Fruit fly (Drosophila melanogaster) whole organism, embryonic: Measurements from ENCODE around the gene CG31265.
A peak's percentile ranks its signal among the peaks of the same experiment; 100 is the strongest.

Experiments
- CG1024 ChIP-seq: fragments of 200-800 bp; sonication (Bioruptor generic); IDR thresholded peaks from 2 replicates; pipeline ENCODE4 v1.3.6; 2022; ENCODE audit warnings: missing biosample characterization, missing genetic modification characterization
- CG11247 ChIP-seq: fragments of 200-800 bp; sonication (Bioruptor generic); IDR thresholded peaks from 2 replicates; pipeline ENCODE4 v1.3.6; 2022; ENCODE audit warnings: missing biosample characterization, missing genetic modification characterization
- CG12391 ChIP-seq: fragments of 200-800 bp; sonication (Bioruptor generic); optimal IDR thresholded peaks from 3 replicates; lab custom pipeline; 2018; ENCODE audit warnings: missing biosample characterization, mild to moderate bottlenecking, missing genetic modification characterization, moderate library complexity
- CG14710 ChIP-seq: fragments of 200-800 bp; sonication (Bioruptor generic); optimal IDR thresholded peaks from 3 replicates; lab custom pipeline; 2019; ENCODE audit warnings: missing biosample characterization, mild to moderate bottlenecking, missing genetic modification characterization, moderate library complexity
- CG15479 ChIP-seq: fragments of 200-800 bp; sonication (Bioruptor generic); optimal IDR thresholded peaks from 3 replicates; lab custom pipeline; 2019; ENCODE audit warnings: missing biosample characterization, mild to moderate bottlenecking, missing genetic modification characterization, moderate library complexity
- CG15601 ChIP-seq: fragments of 200-800 bp; sonication (Bioruptor generic); optimal IDR thresholded peaks from 3 replicates; lab custom pipeline; 2019; ENCODE audit warnings: missing biosample characterization, mild to moderate bottlenecking, missing genetic modification characterization, moderate library complexity
- CG17328 ChIP-seq: fragments of 200-800 bp; sonication (Bioruptor generic); IDR thresholded peaks from 2 replicates; pipeline ENCODE4 v1.3.6; 2022; ENCODE audit warnings: missing biosample characterization, missing genetic modification characterization
- CG1832 ChIP-seq: fragments of 200-800 bp; sonication (Bioruptor generic); optimal IDR thresholded peaks from 2 replicates; lab custom pipeline; 2017; ENCODE audit warnings: missing biosample characterization, mild to moderate bottlenecking, missing genetic modification characterization, inconsistent platforms
- CG33557 ChIP-seq: fragments of 200-800 bp; sonication (Bioruptor generic); optimal IDR thresholded peaks from 2 replicates; lab custom pipeline; 2019; ENCODE audit warnings: missing biosample characterization, mild to moderate bottlenecking, missing genetic modification characterization, moderate library complexity
- CG43689 ChIP-seq: fragments of 200-800 bp; sonication (Bioruptor generic); IDR thresholded peaks from 2 replicates; pipeline ENCODE4 v1.3.6; 2022; ENCODE audit warnings: missing biosample characterization, missing genetic modification characterization
- CG4424 ChIP-seq: fragments of 200-800 bp; sonication (Bioruptor generic); optimal IDR thresholded peaks from 3 replicates; lab custom pipeline; 2016; ENCODE audit warnings: missing biosample characterization, missing genetic modification characterization
- CG4707 ChIP-seq: fragments of 200-800 bp; sonication (Bioruptor generic); optimal IDR thresholded peaks from 2 replicates; lab custom pipeline; 2018; ENCODE audit warnings: missing biosample characterization, mild to moderate bottlenecking, missing genetic modification characterization, moderate library complexity
- CG4854 ChIP-seq: fragments of 200-800 bp; sonication (Bioruptor generic); optimal IDR thresholded peaks from 2 replicates; lab custom pipeline; 2016; ENCODE audit warnings: missing biosample characterization, missing genetic modification characterization, inconsistent platforms
- CG6654 ChIP-seq: fragments of 200-800 bp; sonication (Bioruptor generic); optimal IDR thresholded peaks from 2 replicates; lab custom pipeline; 2017; ENCODE audit warnings: missing biosample characterization, mild to moderate bottlenecking, missing genetic modification characterization
- CG7839 ChIP-seq: fragments of 200-800 bp; sonication (Bioruptor generic); optimal IDR thresholded peaks from 3 replicates; lab custom pipeline; 2018; ENCODE audit warnings: missing biosample characterization, mild to moderate bottlenecking, missing genetic modification characterization, moderate library complexity
- CG7987 ChIP-seq: fragments of 200-800 bp; sonication (Bioruptor generic); optimal IDR thresholded peaks from 2 replicates; lab custom pipeline; 2018; ENCODE audit warnings: missing biosample characterization, mild to moderate bottlenecking, missing genetic modification characterization, moderate library complexity
- CG8388 ChIP-seq: fragments of 200-800 bp; sonication (Bioruptor generic); optimal IDR thresholded peaks from 2 replicates; lab custom pipeline; 2019; ENCODE audit warnings: missing biosample characterization, mild to moderate bottlenecking, missing genetic modification characterization, moderate library complexity
- CG8478 ChIP-seq: fragments of >200 bp; optimal IDR thresholded peaks from 2 replicates; lab custom pipeline; 2018
- D ChIP-seq, 2 experiments: fragments of 200-800 bp in 1 of 2; fragments of >200 bp in 1 of 2; sonication (Bioruptor generic) in 1 of 2; optimal IDR thresholded peaks; 2 replicates in 1 of 2; 3 replicates in 1 of 2; lab custom pipeline; 2017; ENCODE audit warnings: mild to moderate bottlenecking in 1 of 2, missing biosample characterization in 1 of 2, missing genetic modification characterization in 1 of 2, missing genetic modification reagents in 1 of 2
- D19A ChIP-seq: fragments of 200-800 bp; optimal IDR thresholded peaks from 3 replicates; lab custom pipeline; 2019; ENCODE audit warnings: missing biosample characterization, mild to moderate bottlenecking, missing genetic modification characterization, moderate library complexity
- Drgx ChIP-seq: fragments of 200-800 bp; sonication (Bioruptor generic); IDR thresholded peaks from 2 replicates; pipeline ENCODE4 v1.3.6; 2022; ENCODE audit warnings: missing biosample characterization, missing genetic modification characterization
- Ets65A ChIP-seq: fragments of 200-800 bp; sonication (Bioruptor generic); peaks from one replicate; lab custom pipeline; 2016; ENCODE audit warnings: missing biosample characterization, missing genetic modification characterization
- GATAe ChIP-seq: fragments of 200-800 bp; sonication (Bioruptor generic); conservative IDR thresholded peaks from 2 replicates; pipeline ENCODE4 v1.3.6; 2022; ENCODE audit warnings: missing biosample characterization, missing genetic modification characterization
- Gsc ChIP-seq: fragments of 200-800 bp; sonication (Bioruptor generic); IDR thresholded peaks from 2 replicates; pipeline ENCODE4 v1.3.6; 2022; ENCODE audit warnings: missing biosample characterization, missing genetic modification characterization
- HmgZ ChIP-seq: fragments of 200-800 bp; sonication (Bioruptor generic); optimal IDR thresholded peaks from 2 replicates; lab custom pipeline; 2018; ENCODE audit warnings: missing biosample characterization, mild to moderate bottlenecking, missing genetic modification characterization
- Hsf ChIP-seq: fragments of 200-800 bp; sonication (Bioruptor generic); optimal IDR thresholded peaks from 3 replicates; lab custom pipeline; 2016; ENCODE audit warnings: missing biosample characterization, missing genetic modification characterization
- Med ChIP-seq: fragments of 200-800 bp; sonication (Bioruptor generic); peaks from one replicate; lab custom pipeline; 2016; ENCODE audit warnings: missing biosample characterization, missing genetic modification characterization, mild to moderate bottlenecking, inconsistent platforms, moderate library complexity
- Nf-YC ChIP-seq: fragments of 200-800 bp; optimal IDR thresholded peaks from 3 replicates; lab custom pipeline; 2019; ENCODE audit warnings: missing biosample characterization, mild to moderate bottlenecking, missing genetic modification characterization, moderate library complexity
- Oli ChIP-seq: fragments of 200-800 bp; sonication (Bioruptor generic); optimal IDR thresholded peaks from 2 replicates; lab custom pipeline; 2018; ENCODE audit warnings: missing biosample characterization, mild to moderate bottlenecking, missing genetic modification characterization, moderate library complexity
- Opbp ChIP-seq: fragments of 200-800 bp; sonication (Bioruptor generic); IDR thresholded peaks from 3 replicates; pipeline ENCODE4 v1.3.6; 2022; ENCODE audit warnings: missing biosample characterization, missing genetic modification characterization; ENCODE audit not compliant: partially characterized antibody
- PHDP ChIP-seq: fragments of 200-800 bp; sonication (Bioruptor generic); optimal IDR thresholded peaks from 3 replicates; lab custom pipeline; 2018; ENCODE audit warnings: missing biosample characterization, mild to moderate bottlenecking, missing genetic modification characterization, moderate library complexity
- Ravus ChIP-seq: fragments of 200-800 bp; sonication (Bioruptor generic); IDR thresholded peaks from 2 replicates; pipeline ENCODE4 v1.3.6; 2022; ENCODE audit warnings: missing biosample characterization, missing genetic modification characterization
- Sox100B ChIP-seq: fragments of 200-800 bp; sonication (Bioruptor generic); optimal IDR thresholded peaks from 3 replicates; lab custom pipeline; 2018; ENCODE audit warnings: missing biosample characterization, mild to moderate bottlenecking, missing genetic modification characterization
- Sry-δ ChIP-seq: fragments of 200-800 bp; sonication (Bioruptor generic); optimal IDR thresholded peaks from 2 replicates; lab custom pipeline; 2016; ENCODE audit warnings: missing biosample characterization, missing genetic modification characterization
- Ssrp ChIP-seq: fragments of 200-800 bp; sonication (Bioruptor generic); optimal IDR thresholded peaks from 2 replicates; lab custom pipeline; 2018; ENCODE audit warnings: missing biosample characterization, mild to moderate bottlenecking, missing genetic modification characterization, moderate library complexity
- bsh ChIP-seq, 2 experiments: fragments of 200-800 bp; sonication (Bioruptor generic); optimal IDR thresholded peaks; 2 replicates each; lab custom pipeline; 2017 to 2018; ENCODE audit warnings: mild to moderate bottlenecking in 2 of 2, missing biosample characterization in 2 of 2, missing genetic modification characterization in 2 of 2, moderate library complexity in 1 of 2
- chn ChIP-seq: fragments of 200-800 bp; sonication (Bioruptor generic); optimal IDR thresholded peaks from 2 replicates; lab custom pipeline; 2016; ENCODE audit warnings: missing biosample characterization, missing genetic modification characterization
- dm ChIP-seq: fragments of 200-800 bp; sonication (Bioruptor generic); optimal IDR thresholded peaks from 3 replicates; lab custom pipeline; 2016; ENCODE audit warnings: missing biosample characterization, missing genetic modification characterization
- esg ChIP-seq: fragments of 200-800 bp; sonication (Bioruptor generic); conservative IDR thresholded peaks from 2 replicates; pipeline ENCODE4 v1.3.6; 2022; ENCODE audit warnings: missing biosample characterization, missing genetic modification characterization
- ewg ChIP-seq: fragments of 200-800 bp; sonication (Bioruptor generic); optimal IDR thresholded peaks from 3 replicates; lab custom pipeline; 2017; ENCODE audit warnings: mild to moderate bottlenecking, missing biosample characterization, missing genetic modification reagents, missing genetic modification characterization
- fd96Cb ChIP-seq: fragments of 200-800 bp; sonication (Bioruptor generic); optimal IDR thresholded peaks from 2 replicates; lab custom pipeline; 2018; ENCODE audit warnings: missing biosample characterization, mild to moderate bottlenecking, missing genetic modification characterization, moderate library complexity
- her ChIP-seq: fragments of 200-800 bp; sonication (Bioruptor generic); optimal IDR thresholded peaks from 2 replicates; lab custom pipeline; 2016; ENCODE audit warnings: missing biosample characterization, missing genetic modification characterization
- lmd ChIP-seq: fragments of 200-800 bp; sonication (Bioruptor generic); IDR thresholded peaks from 2 replicates; pipeline ENCODE4 v1.3.6; 2022; ENCODE audit warnings: missing biosample characterization, missing genetic modification characterization
- nerfin-2 ChIP-seq: fragments of 200-800 bp; sonication (Bioruptor generic); IDR thresholded peaks from 2 replicates; pipeline ENCODE4 v1.3.6; 2022; ENCODE audit warnings: missing biosample characterization, missing genetic modification characterization; ENCODE audit not compliant: partially characterized antibody
- phol ChIP-seq: fragments of 200-800 bp; sonication (Bioruptor generic); optimal IDR thresholded peaks from 3 replicates; lab custom pipeline; 2018; ENCODE audit warnings: missing biosample characterization, mild to moderate bottlenecking, missing genetic modification characterization, moderate library complexity
- salm ChIP-seq: fragments of 200-800 bp; sonication (Bioruptor generic); optimal IDR thresholded peaks from 2 replicates; lab custom pipeline; 2018; ENCODE audit warnings: missing biosample characterization, mild to moderate bottlenecking, missing genetic modification characterization
- trem ChIP-seq: fragments of 200-800 bp; optimal IDR thresholded peaks from 3 replicates; lab custom pipeline; 2019; ENCODE audit warnings: missing biosample characterization, mild to moderate bottlenecking, missing genetic modification characterization, moderate library complexity
- vvl ChIP-seq: fragments of 200-800 bp; sonication (Bioruptor generic); IDR thresholded peaks from 2 replicates; pipeline ENCODE4 v1.3.6; 2022; ENCODE audit warnings: missing biosample characterization, missing genetic modification characterization

CG31265 gene

DNA sequence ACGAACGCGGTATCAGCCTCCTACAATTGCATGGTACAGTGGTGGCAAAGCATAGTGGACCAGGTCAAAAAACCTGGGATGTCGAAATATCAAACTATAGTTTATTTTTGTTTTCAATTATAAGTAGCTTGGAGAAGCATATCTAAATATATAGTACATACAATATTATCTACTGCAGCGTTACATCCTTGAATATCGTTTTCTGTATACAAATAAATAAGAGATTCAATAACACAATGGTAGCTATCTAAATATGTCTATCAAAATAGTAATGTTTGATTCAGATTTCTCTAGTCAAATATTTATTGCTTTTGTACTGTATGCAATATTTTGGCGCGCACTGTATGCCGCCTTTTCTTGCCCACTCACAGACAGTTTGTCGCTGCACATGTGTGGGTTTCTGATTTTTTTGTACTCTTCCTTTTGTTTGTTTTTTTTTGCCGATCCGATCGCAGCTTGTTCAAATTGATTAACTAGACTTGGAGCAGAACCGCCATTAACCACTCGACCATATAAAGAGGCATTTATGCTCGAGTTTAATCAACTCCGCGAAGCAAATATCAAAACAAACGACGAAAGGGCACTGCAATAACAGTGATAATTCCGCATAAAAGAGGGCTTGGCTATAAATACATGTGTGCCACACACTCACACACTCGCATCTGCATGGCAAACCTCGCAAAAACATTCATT, 47.2 kb upstream of the CG31265 start (continued):
- TF ChIP-seq Ravus (GFP tag; lab: Robert Waterston, UW): peak; percentile 73
- TF ChIP-seq CG4424 (GFP tag; lab: Kevin White, UChicago): peak; percentile 96
- TF ChIP-seq CG7987 (GFP tag; lab: Kevin White, UChicago): peak; percentile 79
- peak; percentile 97 for TF ChIP-seq Med (GFP tag; lab: Kevin White, UChicago)
- peak; percentile 87 for TF ChIP-seq Nf-YC (tag; lab: Kevin White, UChicago)
- TF ChIP-seq Gsc (GFP tag; lab: Robert Waterston, UW): no peak
- TF ChIP-seq CG43689 (GFP tag; lab: Robert Waterston, UW): peak; percentile 85
- TF ChIP-seq Sox100B (GFP tag; lab: Kevin White, UChicago): peak; percentile 98
- peak; percentile 96 for TF ChIP-seq Drgx
- TF ChIP-seq CG8478 (lab: Kevin White, UChicago): no peak
- peak; percentile 92 for TF ChIP-seq chn (GFP tag; lab: Kevin White, UChicago)
- TF ChIP-seq trem (tag; lab: Kevin White, UChicago): peak; percentile 93
- peak; percentile 90 for TF ChIP-seq CG11247 (GFP tag; lab: Robert Waterston, UW)
- peak; percentile 97 for TF ChIP-seq phol (tag; lab: Kevin White, UChicago)
- TF ChIP-seq CG17328 (GFP tag; lab: Robert Waterston, UW): peak; percentile 94
- TF ChIP-seq Hsf (GFP tag; lab: Kevin White, UChicago): peak; percentile 95
- peak; percentile 94 for TF ChIP-seq CG33557
- peak; percentile 97 for TF ChIP-seq PHDP (tag; lab: Kevin White, UChicago)
- TF ChIP-seq CG4854: peak; percentile 87
- TF ChIP-seq nerfin-2 (GFP tag; lab: Robert Waterston, UW): no peak
- TF ChIP-seq CG4707: peak; percentile 85
- peak; percentile 68 for TF ChIP-seq dm (GFP tag; lab: Kevin White, UChicago)
- TF ChIP-seq GATAe (GFP tag; lab: Robert Waterston, UW): peak; percentile 47
- TF ChIP-seq ewg: peak; percentile 90
- peak; percentile 85 for TF ChIP-seq CG6654 (GFP tag; lab: Kevin White, UChicago)

DNA sequence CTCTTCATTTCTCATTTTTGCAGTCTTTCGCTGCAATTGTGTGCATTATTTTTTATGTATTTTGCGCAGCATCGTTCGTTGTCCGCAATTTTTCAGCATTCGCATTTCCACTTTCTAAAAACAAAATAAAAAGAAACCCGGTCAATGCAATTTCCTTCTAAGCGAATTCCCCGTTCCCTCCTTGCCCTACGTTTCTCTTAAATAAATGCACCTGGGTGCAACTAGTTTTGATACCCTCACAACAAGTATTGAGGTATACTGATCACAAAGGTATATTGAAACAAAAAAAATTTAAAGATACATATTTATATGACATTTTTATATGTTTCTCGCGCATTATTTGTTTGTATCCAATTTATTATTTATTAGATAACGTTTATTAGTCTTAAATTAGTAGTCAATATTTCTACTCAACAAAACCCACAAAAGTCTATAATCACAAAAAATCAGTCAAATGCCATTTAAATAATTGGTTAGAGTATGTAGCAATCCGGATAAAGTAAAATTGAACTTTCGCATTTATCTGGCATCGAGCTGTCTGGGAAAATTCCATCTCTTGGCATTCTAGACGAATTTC, 46.6 kb upstream of the CG31265 start:
- no peak for TF ChIP-seq lmd (GFP tag; lab: Robert Waterston, UW)
- TF ChIP-seq vvl (GFP tag; lab: Robert Waterston, UW): 0 out of 2 replicates have a peak, but pooled peaks have one; percentile 9
- no peak for TF ChIP-seq D (optimal IDR thresholded peaks at IDR 0.05; lab: Kevin White, UChicago)
- TF ChIP-seq D (GFP tag; optimal IDR thresholded peaks at IDR 0.05; lab: Kevin White, UChicago): peak; percentile 12
- TF ChIP-seq fd96Cb (tag; lab: Kevin White, UChicago): peak; percentile 12
- peak; percentile 14 for TF ChIP-seq CG14710 (tag; lab: Kevin White, UChicago)
- TF ChIP-seq Opbp (GFP tag; lab: Robert Waterston, UW): no peak
- peak; percentile 79 for TF ChIP-seq CG15479 (GFP tag; lab: Kevin White, UChicago)
- TF ChIP-seq CG8478 (lab: Kevin White, UChicago): no peak
- TF ChIP-seq bsh (GFP tag; optimal IDR thresholded peaks at IDR 0.05; lab: Kevin White, UChicago): peak; percentile 51 to 60
- no peak for TF ChIP-seq CG1832 (GFP tag; lab: Kevin White, UChicago)
- TF ChIP-seq Ssrp (tag; lab: Kevin White, UChicago): peak; percentile 42
- TF ChIP-seq her: no peak
- peak; percentile 25 for TF ChIP-seq CG15601 (tag; lab: Kevin White, UChicago)
- peak; percentile 94 for TF ChIP-seq D19A (tag; lab: Kevin White, UChicago)
- TF ChIP-seq salm (tag; lab: Kevin White, UChicago): peak; percentile 1
- TF ChIP-seq Sry-δ: no peak
- peak; percentile 28 for TF ChIP-seq CG7839
- no peak for TF ChIP-seq HmgZ (tag; lab: Kevin White, UChicago)
- TF ChIP-seq PHDP (tag; lab: Kevin White, UChicago): peak; percentile 12
- TF ChIP-seq CG8388: peak; percentile 34
- TF ChIP-seq Ets65A (GFP tag; lab: Kevin White, UChicago): peak; percentile 43
- TF ChIP-seq esg (GFP tag; lab: Robert Waterston, UW): no peak
- TF ChIP-seq CG1024 (GFP tag; lab: Robert Waterston, UW): no peak
- TF ChIP-seq Oli: peak; percentile 24
- TF ChIP-seq CG12391: peak; percentile 27
